Worm (Caenorhabditis elegans): ENCODE measurements around the gene zig-5.

The zig-5 gene

DNA sequence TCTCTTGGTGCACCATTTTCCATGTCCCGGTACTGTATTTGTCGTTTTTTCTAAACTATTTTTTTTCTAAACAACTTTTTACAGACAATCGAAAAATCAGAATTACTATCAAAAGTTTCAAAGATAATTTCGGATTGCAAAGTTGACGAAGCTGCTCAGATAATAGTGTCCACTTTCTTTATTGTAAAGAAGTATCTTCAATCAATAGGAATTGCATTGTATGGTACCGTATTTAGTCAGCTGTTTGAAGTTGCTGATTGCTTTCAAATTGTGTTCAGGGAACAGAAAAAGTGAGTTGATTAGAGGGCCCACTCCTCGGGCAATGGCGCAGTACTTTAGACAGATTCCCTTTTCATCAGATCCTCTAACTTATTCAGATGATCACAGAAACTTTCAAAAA lies 28.2 kb upstream of the zig-5 start:
- no peak for TF ChIP-seq nhr-27 (tag; optimal IDR thresholded peaks at IDR 0.05)
- no peak for TF ChIP-seq ekl-4 (GFP tag; IDR thresholded peaks at IDR 0.05)
- TF ChIP-seq Y95B8A.8 (GFP tag; IDR thresholded peaks at IDR 0.05), result no peak
- no peak for TF ChIP-seq nhr-90 (tag; optimal IDR thresholded peaks at IDR 0.05)
- no peak for TF ChIP-seq hlh-26 (GFP tag; conservative IDR thresholded peaks at IDR 0.05)
- no peak for TF ChIP-seq Y67H2A.10 (GFP tag; conservative IDR thresholded peaks at IDR 0.05)
- TF ChIP-seq nfya-1 (tag; optimal IDR thresholded peaks at IDR 0.05; ENCODE audit: borderline replicate concordance, insufficient read depth), result no peak
- TF ChIP-seq cebp-2 (GFP tag; IDR thresholded peaks at IDR 0.05), result no peak
- TF ChIP-seq aptf-2 (GFP tag; conservative IDR thresholded peaks at IDR 0.05), result no peak
- no peak for TF ChIP-seq xnd-1 (tag; optimal IDR thresholded peaks at IDR 0.05)
- no peak for TF ChIP-seq chd-7 (tag; optimal IDR thresholded peaks at IDR 0.05)
- TF ChIP-seq rcor-1 (GFP tag; IDR thresholded peaks at IDR 0.05), result no peak
- no peak for TF ChIP-seq K12H6.12 (tag; optimal IDR thresholded peaks at IDR 0.05)
- TF ChIP-seq ceh-91 (GFP tag; IDR thresholded peaks at IDR 0.05), result no peak
- TF ChIP-seq snpc-3.4 (tag; optimal IDR thresholded peaks at IDR 0.05), result no peak
- no peak for TF ChIP-seq hlh-12 (tag; optimal IDR thresholded peaks at IDR 0.05)
- no peak for TF ChIP-seq let-526 (GFP tag; IDR thresholded peaks at IDR 0.05)
- no peak for TF ChIP-seq B0035.1 (tag; optimal IDR thresholded peaks at IDR 0.05)
- no peak for TF ChIP-seq cebp-1 (GFP tag; IDR thresholded peaks at IDR 0.05)
- no peak for TF ChIP-seq cebp-1 (tag; optimal IDR thresholded peaks at IDR 0.05)
- TF ChIP-seq ceh-58 (GFP tag; IDR thresholded peaks at IDR 0.05), result no peak

DNA sequence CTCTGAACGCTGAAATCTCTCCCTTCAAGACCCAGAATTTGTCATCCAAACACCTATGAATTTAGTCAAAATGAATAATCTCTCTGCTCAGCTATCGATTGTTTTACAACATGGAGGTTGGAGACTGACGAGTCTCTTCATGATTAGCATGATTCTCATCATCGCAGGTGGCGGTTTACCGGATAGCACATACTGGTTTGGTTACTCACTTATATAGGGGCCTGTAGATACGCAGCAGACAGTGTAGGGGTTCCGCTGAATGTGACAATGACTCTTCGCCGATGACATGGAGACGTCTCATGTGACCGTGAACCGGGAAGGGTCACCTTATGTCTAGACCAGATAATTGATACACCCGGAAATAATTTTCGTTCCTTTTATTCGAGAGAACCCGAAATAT lies 23.3 kb upstream of the zig-5 start:
- TF ChIP-seq ZK185.1 (tag; optimal IDR thresholded peaks at IDR 0.05; ENCODE audit: poor library complexity, severe bottlenecking), result no peak
- no peak for TF ChIP-seq ztf-28 (GFP tag; IDR thresholded peaks at IDR 0.05)
- TF ChIP-seq snpc-4 (GFP tag; optimal IDR thresholded peaks at IDR 0.05), result no peak
- peak in 1 of 4 experiments; percentile 76 for TF ChIP-seq snpc-4 (tag; optimal IDR thresholded peaks at IDR 0.05)
- TF ChIP-seq rpc-1 (optimal IDR thresholded peaks at IDR 0.05), result no peak
- peak; percentile 44 for TF ChIP-seq rpc-1 (tag; optimal IDR thresholded peaks at IDR 0.05)
- peak; percentile 9 for TF ChIP-seq tbp1 (GFP tag; optimal IDR thresholded peaks at IDR 0.05)

DNA sequence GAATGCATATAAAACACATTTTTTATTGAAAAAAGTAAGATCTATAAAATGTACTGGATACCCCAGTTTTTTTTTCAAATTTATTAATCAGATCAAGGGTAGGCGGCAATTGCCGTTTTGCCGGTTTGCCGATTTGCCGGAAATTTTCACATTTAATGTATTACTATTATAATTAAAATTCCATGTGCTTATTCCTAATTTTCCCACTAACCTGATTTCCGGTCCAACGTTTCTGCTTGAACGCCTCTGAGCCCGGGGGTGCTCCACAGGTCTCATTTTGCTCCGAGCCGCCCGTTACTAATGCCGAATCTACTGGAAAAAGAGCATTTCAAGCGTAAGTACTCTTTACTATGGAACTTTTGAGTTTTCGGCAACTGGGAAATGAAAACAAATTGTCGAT lies 16.3 kb upstream of the zig-5 start, which contains the start of gene dhc-4:
Gene dhc-4 (plus strand): TSS at position 301 of the 400 bp plus-strand sequence.
- TF ChIP-seq hlh-26 (GFP tag; conservative IDR thresholded peaks at IDR 0.05) (no peak), K12H6.12 (tag; optimal IDR thresholded peaks at IDR 0.05) (no peak), D2030.7 (GFP tag; IDR thresholded peaks at IDR 0.05) (no peak), F52B5.7 (tag; optimal IDR thresholded peaks at IDR 0.05) (no peak), Y67H2A.10 (GFP tag; conservative IDR thresholded peaks at IDR 0.05) (no peak), ama-1 (optimal IDR thresholded peaks at IDR 0.05) (no peak), ama-1 (GFP tag; optimal IDR thresholded peaks at IDR 0.05) (no peak), ZK185.1 (tag; optimal IDR thresholded peaks at IDR 0.05; ENCODE audit: poor library complexity, severe bottlenecking) (no peak), ceh-91 (GFP tag; IDR thresholded peaks at IDR 0.05) (no peak), gei-17 (GFP tag; optimal IDR thresholded peaks at IDR 0.05) (no peak), sdz-38 (tag; optimal IDR thresholded peaks at IDR 0.05) (no peak), Y53G8AR.9 (GFP tag; conservative IDR thresholded peaks at IDR 0.05) (no peak), F57C9.4 (tag; optimal IDR thresholded peaks at IDR 0.05) (no peak), lin-40 (tag; optimal IDR thresholded peaks at IDR 0.05) (no peak), snpc-1.3 (tag; optimal IDR thresholded peaks at IDR 0.05; ENCODE audit: insufficient read depth) (no peak), zfh-2 (GFP tag; conservative IDR thresholded peaks at IDR 0.05) (no peak), ztf-22 (GFP tag; optimal IDR thresholded peaks at IDR 0.05) (no peak), egl-18 (GFP tag; IDR thresholded peaks at IDR 0.05) (no peak), B0035.1 (tag; optimal IDR thresholded peaks at IDR 0.05) (no peak), B0336.3 (GFP tag; IDR thresholded peaks at IDR 0.05) (no peak)
